Fruit fly (Drosophila melanogaster): Measurements from ENCODE around the gene Jhbp11.

- TF ChIP-seq h (optimal IDR thresholded peaks at IDR 0.05) (no peak), Myc (optimal IDR thresholded peaks at IDR 0.05) (no peak), Sin3A (optimal IDR thresholded peaks at IDR 0.05) (no peak), ttk (optimal IDR thresholded peaks at IDR 0.05) (no peak)
Measured at dm6 chr3R:27064099-27064498, 36.9 kb upstream of the Jhbp11 start, which contains the start of gene Nep5.
